Worm (Caenorhabditis elegans) whole organism, L4/young adult: ENCODE data around the gene rpb-8.

Source experiments
- W03F9.2 ChIP-seq: fragments of 150-350 bp; optimal IDR thresholded peaks from 2 replicates; lab custom pipeline; 2014; ENCODE audit warnings: missing biosample characterization, missing genetic modification characterization
- dao-5 ChIP-seq: sonication (generic microtip); optimal IDR thresholded peaks from 2 replicates; lab custom pipeline; 2016; ENCODE audit warnings: missing genotype, missing genetic modification characterization, moderate library complexity, missing compliant biosample characterization
- him-1 ChIP-seq: sonication (generic microtip); optimal IDR thresholded peaks from 2 replicates; lab custom pipeline; 2016; ENCODE audit warnings: missing genotype, missing genetic modification reagents, missing genetic modification characterization, missing compliant biosample characterization

DNA sequence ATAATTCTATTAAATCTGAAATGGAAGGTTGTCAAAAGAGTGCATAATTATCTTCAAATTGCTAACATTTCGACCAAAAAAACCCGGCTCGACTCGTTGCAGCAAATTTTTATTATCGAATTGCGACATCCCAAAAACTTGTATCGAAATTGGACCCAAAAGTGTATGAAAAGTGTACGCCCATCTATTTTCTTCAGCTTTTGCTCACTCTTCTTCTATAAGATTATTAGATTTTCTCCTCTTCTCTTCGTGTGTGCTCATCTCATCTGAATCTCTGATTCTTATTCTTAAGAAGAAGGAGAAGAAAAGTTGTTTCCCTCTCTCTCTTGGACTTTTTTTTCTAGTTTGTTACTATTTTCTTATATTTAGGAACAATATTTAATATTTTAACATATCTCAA is 49.4 kb upstream of the rpb-8 start:
- TF ChIP-seq him-1 (tag; lab: Kevin White, UChicago) (no peak), W03F9.2 (tag; lab: Kevin White, UChicago) (no peak), dao-5 (no peak)
